Worm (Caenorhabditis elegans) whole organism, L4 larva: ENCODE measurements around the gene str-116.

Experiments used
- F10B5.3 ChIP-seq: sonication (generic microtip); optimal IDR thresholded peaks from 2 replicates; lab custom pipeline; 2016; ENCODE audit warnings: mild to moderate bottlenecking, missing genetic modification characterization, missing compliant biosample characterization
- F44E2.7 ChIP-seq: fragments of 200-800 bp; sonication (Bioruptor generic); IDR thresholded peaks from 2 replicates; pipeline ENCODE4 v2.1.2; 2022; ENCODE audit warnings: missing genetic modification characterization, missing compliant biosample characterization
- T20F7.1 ChIP-seq: fragments of 200-800 bp; sonication (Bioruptor generic); optimal IDR thresholded peaks from 2 replicates; lab custom pipeline; 2018; ENCODE audit warnings: mild to moderate bottlenecking, missing genetic modification characterization, missing compliant biosample characterization
- T26A8.4 ChIP-seq: fragments of 200-800 bp; sonication (Bioruptor generic); IDR thresholded peaks from 2 replicates; pipeline ENCODE4 v1.3.6; 2022; ENCODE audit warnings: missing genetic modification characterization, missing compliant biosample characterization
- Y105C5A.15 ChIP-seq: fragments of 200-800 bp; sonication (Bioruptor generic); IDR thresholded peaks from 2 replicates; pipeline ENCODE4 v1.3.6; 2022; ENCODE audit warnings: missing genetic modification characterization, missing compliant biosample characterization
- Y5F2A.4 ChIP-seq: fragments of 200-800 bp; sonication (Bioruptor generic); optimal IDR thresholded peaks from 2 replicates; lab custom pipeline; 2018; ENCODE audit warnings: mild to moderate bottlenecking, missing genetic modification characterization, missing compliant biosample characterization
- Y75B8A.6 ChIP-seq: fragments of 200-800 bp; sonication (Bioruptor generic); IDR thresholded peaks from 2 replicates; pipeline ENCODE4 v1.3.6; 2022; ENCODE audit warnings: missing genetic modification reagents, missing genetic modification characterization, missing compliant biosample characterization
- aly-2 ChIP-seq: sonication (generic microtip); optimal IDR thresholded peaks from 2 replicates; lab custom pipeline; 2018; ENCODE audit warnings: missing biosample characterization, missing genetic modification characterization
- attf-4 ChIP-seq: sonication (generic microtip); optimal IDR thresholded peaks from 3 replicates; lab custom pipeline; 2017; ENCODE audit warnings: missing biosample characterization, missing genetic modification characterization
- ceh-20 ChIP-seq: fragments of 200-800 bp; sonication (Bioruptor generic); IDR thresholded peaks from 2 replicates; pipeline ENCODE4 v1.3.6; 2022; ENCODE audit warnings: missing genetic modification reagents, missing genetic modification characterization, missing compliant biosample characterization
- ceh-82 ChIP-seq: sonication (generic microtip); optimal IDR thresholded peaks from 2 replicates; lab custom pipeline; 2017; ENCODE audit warnings: missing biosample characterization, missing genetic modification characterization
- cey-2 ChIP-seq: sonication (generic microtip); optimal IDR thresholded peaks from 3 replicates; lab custom pipeline; 2017; ENCODE audit warnings: missing genetic modification characterization, mild to moderate bottlenecking, missing compliant biosample characterization, antibody characterized with exemption, borderline replicate concordance; ENCODE audit not compliant: insufficient read depth
- ctbp-1 ChIP-seq: fragments of 200-800 bp; sonication (Bioruptor generic); IDR thresholded peaks from 2 replicates; pipeline ENCODE4 v1.3.6; 2022; ENCODE audit warnings: missing genetic modification reagents, missing genetic modification characterization, missing compliant biosample characterization
- dmd-6 ChIP-seq: fragments of 200-800 bp; sonication (Bioruptor generic); IDR thresholded peaks from 2 replicates; pipeline ENCODE4 v1.3.6; 2022; ENCODE audit warnings: missing genetic modification reagents, missing genetic modification characterization, missing compliant biosample characterization
- dmd-9 ChIP-seq: fragments of 200-800 bp; sonication (Bioruptor generic); IDR thresholded peaks from 2 replicates; pipeline ENCODE4 v1.3.6; 2022; ENCODE audit warnings: missing genetic modification reagents, missing genetic modification characterization, missing compliant biosample characterization
- egl-27 ChIP-seq: sonication (generic microtip); optimal IDR thresholded peaks from 3 replicates; lab custom pipeline; 2017; ENCODE audit warnings: missing biosample characterization, missing genetic modification reagents, missing genetic modification characterization
- gei-8 ChIP-seq: fragments of 200-800 bp; sonication (Bioruptor generic); optimal IDR thresholded peaks from 2 replicates; lab custom pipeline; 2018; ENCODE audit warnings: mild to moderate bottlenecking, missing genetic modification characterization, missing compliant biosample characterization
- hlh-30 ChIP-seq: sonication (generic microtip); optimal IDR thresholded peaks from 2 replicates; lab custom pipeline; 2017; ENCODE audit warnings: antibody characterized with exemption, mild to moderate bottlenecking, missing genetic modification characterization, missing compliant biosample characterization; ENCODE audit not compliant: insufficient read depth
- hmg-1.1 ChIP-seq: fragments of 200-800 bp; sonication (Bioruptor generic); IDR thresholded peaks from 2 replicates; pipeline ENCODE4 v1.3.6; 2022; ENCODE audit warnings: missing genetic modification reagents, missing genetic modification characterization, missing compliant biosample characterization
- lin-13 ChIP-seq: fragments of 150-350 bp; optimal IDR thresholded peaks from 2 replicates; lab custom pipeline; 2014; ENCODE audit warnings: missing biosample characterization, missing genetic modification reagents, missing genetic modification characterization
- lsy-2 ChIP-seq, 2 experiments: fragments of 150-350 bp in 1 of 2; sonication (generic microtip) in 1 of 2; optimal IDR thresholded peaks; 2 replicates each; lab custom pipeline; 2014 to 2017; ENCODE audit warnings: missing biosample characterization in 2 of 2, missing genetic modification characterization in 2 of 2
- madf-9 ChIP-seq: fragments of 200-800 bp; sonication (Bioruptor generic); conservative IDR thresholded peaks from 2 replicates; pipeline ENCODE4 v1.3.6; 2022; ENCODE audit warnings: missing genetic modification reagents, missing genetic modification characterization, missing compliant biosample characterization
- mdt-29 ChIP-seq: fragments of 200-800 bp; sonication (Bioruptor generic); IDR thresholded peaks from 2 replicates; pipeline ENCODE4 v1.3.6; 2022; ENCODE audit warnings: missing genetic modification reagents, missing genetic modification characterization, missing compliant biosample characterization
- mep-1 ChIP-seq: fragments of 150-350 bp; sonication (generic microtip); optimal IDR thresholded peaks from 3 replicates; lab custom pipeline; 2014; ENCODE audit warnings: missing biosample characterization, missing genetic modification characterization
- mes-2 ChIP-seq: sonication (generic microtip); optimal IDR thresholded peaks from 2 replicates; lab custom pipeline; 2016; ENCODE audit warnings: missing genotype, mild to moderate bottlenecking, missing genetic modification characterization, missing compliant biosample characterization; ENCODE audit not compliant: poor library complexity, severe bottlenecking
- mxl-3 ChIP-seq: fragments of 200-800 bp; sonication (Bioruptor generic); optimal IDR thresholded peaks from 2 replicates; lab custom pipeline; 2018; ENCODE audit warnings: mild to moderate bottlenecking, missing genetic modification characterization, missing compliant biosample characterization
- nhr-111 ChIP-seq: fragments of 200-800 bp; sonication (Bioruptor generic); optimal IDR thresholded peaks from 2 replicates; lab custom pipeline; 2018; ENCODE audit warnings: mild to moderate bottlenecking, missing genetic modification characterization, missing compliant biosample characterization
- nhr-237 ChIP-seq: sonication (generic microtip); optimal IDR thresholded peaks from 2 replicates; lab custom pipeline; 2017; ENCODE audit warnings: missing biosample characterization, missing genetic modification characterization
- nhr-25 ChIP-seq: sonication (generic microtip); optimal IDR thresholded peaks from 2 replicates; lab custom pipeline; 2017; ENCODE audit warnings: missing genetic modification characterization, mild to moderate bottlenecking, missing compliant biosample characterization, antibody characterized with exemption, moderate library complexity, borderline replicate concordance; ENCODE audit not compliant: insufficient read depth
- nhr-41 ChIP-seq: fragments of 200-800 bp; sonication (Bioruptor generic); IDR thresholded peaks from 2 replicates; pipeline ENCODE4 v1.3.6; 2022; ENCODE audit warnings: missing genetic modification reagents, missing genetic modification characterization, missing compliant biosample characterization
- php-3 ChIP-seq: fragments of 200-800 bp; sonication (Bioruptor generic); IDR thresholded peaks from 2 replicates; pipeline ENCODE4 v1.3.6; 2022; ENCODE audit warnings: missing genetic modification reagents, missing genetic modification characterization, missing compliant biosample characterization
- pqm-1 ChIP-seq: sonication (generic microtip); optimal IDR thresholded peaks from 2 replicates; lab custom pipeline; 2017; ENCODE audit warnings: missing biosample characterization, missing genetic modification characterization
- rbr-2 ChIP-seq: sonication (generic microtip); optimal IDR thresholded peaks from 2 replicates; lab custom pipeline; 2016; ENCODE audit warnings: missing genotype, missing genetic modification characterization, missing compliant biosample characterization
- set-16 ChIP-seq: fragments of 200-800 bp; sonication (Bioruptor generic); IDR thresholded peaks from 2 replicates; pipeline ENCODE4 v1.3.6; 2022; ENCODE audit warnings: missing genetic modification reagents, missing genetic modification characterization, missing compliant biosample characterization
- skn-1 ChIP-seq: fragments of 150-350 bp; optimal IDR thresholded peaks from 2 replicates; lab custom pipeline; 2014; ENCODE audit warnings: missing biosample characterization, missing genetic modification characterization
- snpc-4 ChIP-seq: fragments of 150-350 bp; optimal IDR thresholded peaks from 2 replicates; lab custom pipeline; 2014; ENCODE audit warnings: missing biosample characterization, missing genetic modification characterization
- spr-1 ChIP-seq: sonication (generic microtip); optimal IDR thresholded peaks from 2 replicates; lab custom pipeline; 2016; ENCODE audit warnings: mild to moderate bottlenecking, missing genetic modification characterization, missing compliant biosample characterization
- unc-130 ChIP-seq: sonication (generic microtip); optimal IDR thresholded peaks from 2 replicates; lab custom pipeline; 2016; ENCODE audit warnings: missing genetic modification reagents, missing genetic modification characterization, missing compliant biosample characterization
- unc-39 ChIP-seq: sonication (generic microtip); optimal IDR thresholded peaks from 2 replicates; lab custom pipeline; 2017; ENCODE audit warnings: missing biosample characterization, missing genetic modification characterization
- zip-11 ChIP-seq: fragments of 200-800 bp; sonication (Bioruptor generic); IDR thresholded peaks from 2 replicates; pipeline ENCODE4 v1.3.6; 2022; ENCODE audit warnings: missing genetic modification characterization, missing compliant biosample characterization
- ztf-7 ChIP-seq: fragments of 150-350 bp; optimal IDR thresholded peaks from 2 replicates; lab custom pipeline; 2014; ENCODE audit warnings: missing biosample characterization, missing genetic modification characterization

The str-116 gene

DNA sequence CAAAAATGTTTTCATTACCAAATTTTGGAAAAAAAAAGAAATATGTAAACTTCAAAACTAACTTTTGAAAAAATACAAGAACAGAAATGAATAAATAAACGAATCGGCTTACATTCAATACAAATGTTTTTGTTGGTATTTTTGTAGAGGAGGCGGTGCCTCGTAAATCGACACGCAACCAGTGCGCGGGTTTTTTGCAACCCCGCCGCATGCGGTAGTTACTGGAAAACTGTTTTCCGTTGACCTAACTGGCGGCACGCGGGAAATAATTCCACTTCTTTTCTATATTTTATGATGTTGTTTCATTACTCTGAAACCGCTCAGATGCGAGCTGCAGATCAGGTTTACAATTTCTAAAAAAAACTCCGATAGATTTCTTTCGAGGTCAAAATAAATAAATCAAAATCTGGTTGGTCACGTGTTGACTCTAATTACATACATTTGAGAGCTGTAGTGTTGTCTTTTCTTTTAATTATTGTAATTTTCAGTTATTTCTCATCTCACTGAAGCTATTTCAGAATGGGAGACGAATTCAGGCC, 27.5 kb upstream of the str-116 start, which contains the start of the genes dvc-1 and ima-1 (continued):
- TF ChIP-seq Y5F2A.4 (GFP tag; lab: Kevin White, UChicago), result no peak
- no peak for TF ChIP-seq snpc-4 (tag; lab: Kevin White, UChicago)
- TF ChIP-seq ztf-7 (tag; lab: Kevin White, UChicago), result no peak
- no peak for TF ChIP-seq T20F7.1 (GFP tag; lab: Kevin White, UChicago)
- TF ChIP-seq nhr-41 (GFP tag; lab: Robert Waterston, UW), result no peak
- no peak for TF ChIP-seq zip-11 (GFP tag; lab: Robert Waterston, UW)
- TF ChIP-seq F10B5.3 (tag; lab: Kevin White, UChicago), result no peak
- TF ChIP-seq nhr-25 (tag; lab: Kevin White, UChicago), result no peak
- no peak for TF ChIP-seq T26A8.4 (GFP tag; lab: Robert Waterston, UW)
- no peak for TF ChIP-seq spr-1 (tag; lab: Kevin White, UChicago)
- TF ChIP-seq cey-2 (tag; lab: Kevin White, UChicago), result no peak
- TF ChIP-seq Y75B8A.6 (GFP tag; lab: Robert Waterston, UW), result no peak
- no peak for TF ChIP-seq unc-39 (tag; lab: Kevin White, UChicago)
- no peak for TF ChIP-seq aly-2 (tag; lab: Kevin White, UChicago)
- TF ChIP-seq F44E2.7, result no peak
- TF ChIP-seq ctbp-1 (GFP tag; lab: Robert Waterston, UW), result 0 out of 2 replicates have a peak, but pooled peaks have one; percentile 8
- peak; percentile 59 for TF ChIP-seq mep-1 (tag; lab: Kevin White, UChicago)
- peak; percentile 11 for TF ChIP-seq mxl-3 (GFP tag; lab: Kevin White, UChicago)
- TF ChIP-seq php-3 (GFP tag; lab: Robert Waterston, UW), result 0 out of 2 replicates have a peak, but pooled peaks have one; percentile 30
- TF ChIP-seq nhr-237, result no peak
- no peak for TF ChIP-seq nhr-111 (GFP tag; lab: Kevin White, UChicago)
- no peak for TF ChIP-seq egl-27 (tag; lab: Kevin White, UChicago)
- peak; percentile 75 for TF ChIP-seq hlh-30 (tag; lab: Kevin White, UChicago)
- TF ChIP-seq set-16 (GFP tag; lab: Robert Waterston, UW), result no peak
- 0 out of 2 replicates have a peak, but pooled peaks have one; percentile 36 for TF ChIP-seq dmd-9 (GFP tag; lab: Robert Waterston, UW)
- peak; percentile 91 for TF ChIP-seq mes-2 (tag; lab: Kevin White, UChicago)
- TF ChIP-seq skn-1 (tag; lab: Kevin White, UChicago), result no peak
- TF ChIP-seq madf-9 (GFP tag; lab: Robert Waterston, UW), result no peak
- TF ChIP-seq ceh-20 (GFP tag; lab: Robert Waterston, UW), result no peak
- TF ChIP-seq lsy-2 (tag; optimal IDR thresholded peaks at IDR 0.05; lab: Kevin White, UChicago), result no peak
- TF ChIP-seq pqm-1 (tag; lab: Kevin White, UChicago), result no peak
- TF ChIP-seq lin-13 (GFP tag; lab: Kevin White, UChicago), result peak; percentile 63
- no peak for TF ChIP-seq ceh-82 (tag; lab: Kevin White, UChicago)
- peak; percentile 96 for TF ChIP-seq unc-130 (GFP tag; lab: Kevin White, UChicago)
- peak; percentile 31; the same call in 1 of the 2 replicates for TF ChIP-seq mdt-29 (GFP tag; lab: Robert Waterston, UW)
- TF ChIP-seq attf-4 (tag; lab: Kevin White, UChicago), result no peak
- no peak for TF ChIP-seq Y105C5A.15
- TF ChIP-seq rbr-2 (tag; lab: Kevin White, UChicago), result peak; percentile 17
- TF ChIP-seq gei-8, result no peak
- peak; percentile 49; the same call in 1 of the 2 replicates for TF ChIP-seq hmg-1.1 (GFP tag; lab: Robert Waterston, UW)
- no peak for TF ChIP-seq dmd-6 (GFP tag; lab: Robert Waterston, UW)
- TF ChIP-seq, all 104 proteins: peak for 26
